Worm (Caenorhabditis elegans) whole organism, L4 larva: Measurements from ENCODE around the gene rpi-2.

Experiments
- Y105C5A.15 ChIP-seq: fragments of 200-800 bp; sonication (Bioruptor generic); IDR thresholded peaks from 2 replicates; pipeline ENCODE4 v1.3.6; 2022; ENCODE audit warnings: missing genetic modification characterization, missing compliant biosample characterization
- Y48G9A.11 ChIP-seq: fragments of 200-800 bp; sonication (Bioruptor generic); IDR thresholded peaks from 2 replicates; pipeline ENCODE4 v1.3.6; 2022; ENCODE audit warnings: missing genetic modification reagents, missing genetic modification characterization, missing compliant biosample characterization
- ZK546.5 ChIP-seq, 2 experiments: sonication (generic microtip); optimal IDR thresholded peaks; 2 replicates each; lab custom pipeline; 2017; ENCODE audit warnings: missing biosample characterization in 2 of 2, missing genetic modification characterization in 2 of 2
- aha-1 ChIP-seq: fragments of 150-350 bp; peaks from one replicate; lab custom pipeline; 2014; ENCODE audit warnings: missing biosample characterization, missing genetic modification characterization
- ceh-32 ChIP-seq: sonication (generic microtip); optimal IDR thresholded peaks from 2 replicates; lab custom pipeline; 2016; ENCODE audit warnings: mild to moderate bottlenecking, missing genetic modification characterization, missing compliant biosample characterization; ENCODE audit not compliant: poor library complexity
- ceh-44 ChIP-seq: fragments of 200-800 bp; sonication (Bioruptor generic); IDR thresholded peaks from 2 replicates; pipeline ENCODE4 v1.3.6; 2022; ENCODE audit warnings: missing genetic modification reagents, missing genetic modification characterization, missing compliant biosample characterization
- daf-16 ChIP-seq, 3 experiments: sonication (generic microtip); optimal IDR thresholded peaks; 2 replicates each; lab custom pipeline; 2016 to 2017; ENCODE audit warnings: missing genetic modification characterization in 3 of 3, missing genetic modification reagents in 3 of 3, mild to moderate bottlenecking in 2 of 3, missing compliant biosample characterization in 2 of 3, missing biosample characterization in 1 of 3, moderate library complexity in 1 of 3
- dmd-6 ChIP-seq: fragments of 200-800 bp; sonication (Bioruptor generic); IDR thresholded peaks from 2 replicates; pipeline ENCODE4 v1.3.6; 2022; ENCODE audit warnings: missing genetic modification reagents, missing genetic modification characterization, missing compliant biosample characterization
- egl-43 ChIP-seq: fragments of 200-800 bp; sonication (Bioruptor generic); IDR thresholded peaks from 2 replicates; pipeline ENCODE4 v1.3.6; 2022; ENCODE audit warnings: missing genetic modification reagents, missing genetic modification characterization, missing compliant biosample characterization
- fkh-10 ChIP-seq: fragments of 150-350 bp; optimal IDR thresholded peaks from 2 replicates; lab custom pipeline; 2014; ENCODE audit warnings: missing biosample characterization, missing genetic modification reagents, missing genetic modification characterization
- hif-1 ChIP-seq, 2 experiments: sonication (generic microtip); optimal IDR thresholded peaks; 2 replicates each; lab custom pipeline; 2016 to 2017; ENCODE audit warnings: missing compliant biosample characterization in 2 of 2, missing genetic modification characterization in 2 of 2, missing genetic modification reagents in 2 of 2, missing genotype in 2 of 2, mild to moderate bottlenecking in 1 of 2
- hlh-11 ChIP-seq: fragments of 200-800 bp; sonication (Bioruptor generic); optimal IDR thresholded peaks from 2 replicates; lab custom pipeline; 2018; ENCODE audit warnings: mild to moderate bottlenecking, missing genetic modification characterization, missing compliant biosample characterization
- hlh-30 ChIP-seq: sonication (generic microtip); optimal IDR thresholded peaks from 2 replicates; lab custom pipeline; 2017; ENCODE audit warnings: antibody characterized with exemption, mild to moderate bottlenecking, missing genetic modification characterization, missing compliant biosample characterization; ENCODE audit not compliant: insufficient read depth
- lin-13 ChIP-seq: fragments of 150-350 bp; optimal IDR thresholded peaks from 2 replicates; lab custom pipeline; 2014; ENCODE audit warnings: missing biosample characterization, missing genetic modification reagents, missing genetic modification characterization
- lsy-2 ChIP-seq, 2 experiments: fragments of 150-350 bp in 1 of 2; sonication (generic microtip) in 1 of 2; optimal IDR thresholded peaks; 2 replicates each; lab custom pipeline; 2014 to 2017; ENCODE audit warnings: missing biosample characterization in 2 of 2, missing genetic modification characterization in 2 of 2
- madf-5 ChIP-seq, 2 experiments: fragments of 200-800 bp; sonication (Bioruptor generic); IDR thresholded peaks; 2 replicates each; pipeline ENCODE4 v1.3.6; 2022; ENCODE audit warnings: missing compliant biosample characterization in 2 of 2, missing genetic modification characterization in 2 of 2
- mep-1 ChIP-seq: fragments of 150-350 bp; sonication (generic microtip); optimal IDR thresholded peaks from 3 replicates; lab custom pipeline; 2014; ENCODE audit warnings: missing biosample characterization, missing genetic modification characterization
- mes-2 ChIP-seq: sonication (generic microtip); optimal IDR thresholded peaks from 2 replicates; lab custom pipeline; 2016; ENCODE audit warnings: missing genotype, mild to moderate bottlenecking, missing genetic modification characterization, missing compliant biosample characterization; ENCODE audit not compliant: poor library complexity, severe bottlenecking
- mxl-3 ChIP-seq: fragments of 200-800 bp; sonication (Bioruptor generic); optimal IDR thresholded peaks from 2 replicates; lab custom pipeline; 2018; ENCODE audit warnings: mild to moderate bottlenecking, missing genetic modification characterization, missing compliant biosample characterization
- nhr-10 ChIP-seq: fragments of 150-350 bp; optimal IDR thresholded peaks from 2 replicates; lab custom pipeline; 2014; ENCODE audit warnings: missing biosample characterization, missing genetic modification characterization
- nhr-102 ChIP-seq: sonication (generic microtip); optimal IDR thresholded peaks from 2 replicates; lab custom pipeline; 2016; ENCODE audit warnings: mild to moderate bottlenecking, missing genetic modification characterization, moderate library complexity, missing compliant biosample characterization
- nhr-11 ChIP-seq: fragments of 150-350 bp; optimal IDR thresholded peaks from 2 replicates; lab custom pipeline; 2014; ENCODE audit warnings: missing biosample characterization, missing genetic modification characterization
- nhr-237 ChIP-seq: sonication (generic microtip); optimal IDR thresholded peaks from 2 replicates; lab custom pipeline; 2017; ENCODE audit warnings: missing biosample characterization, missing genetic modification characterization
- nhr-28 ChIP-seq: fragments of 150-350 bp; optimal IDR thresholded peaks from 2 replicates; lab custom pipeline; 2014; ENCODE audit warnings: missing biosample characterization, missing genetic modification characterization
- nhr-42 ChIP-seq: fragments of 200-800 bp; sonication (Bioruptor generic); IDR thresholded peaks from 2 replicates; pipeline ENCODE4 v1.3.6; 2022; ENCODE audit warnings: missing genetic modification characterization, missing compliant biosample characterization
- nhr-6 ChIP-seq: fragments of 150-350 bp; optimal IDR thresholded peaks from 2 replicates; lab custom pipeline; 2014; ENCODE audit warnings: missing biosample characterization, missing genetic modification characterization
- nhr-76 ChIP-seq: fragments of 150-350 bp; optimal IDR thresholded peaks from 2 replicates; lab custom pipeline; 2014; ENCODE audit warnings: missing biosample characterization, missing genetic modification characterization
- pqm-1 ChIP-seq: sonication (generic microtip); optimal IDR thresholded peaks from 2 replicates; lab custom pipeline; 2017; ENCODE audit warnings: missing biosample characterization, missing genetic modification characterization
- saeg-2 ChIP-seq: fragments of 200-800 bp; sonication (Bioruptor generic); IDR thresholded peaks from 2 replicates; pipeline ENCODE4 v1.3.6; 2022; ENCODE audit warnings: missing genetic modification reagents, missing genetic modification characterization, missing compliant biosample characterization
- set-16 ChIP-seq: fragments of 200-800 bp; sonication (Bioruptor generic); IDR thresholded peaks from 2 replicates; pipeline ENCODE4 v1.3.6; 2022; ENCODE audit warnings: missing genetic modification reagents, missing genetic modification characterization, missing compliant biosample characterization
- unc-39 ChIP-seq: sonication (generic microtip); optimal IDR thresholded peaks from 2 replicates; lab custom pipeline; 2017; ENCODE audit warnings: missing biosample characterization, missing genetic modification characterization
- unc-62 ChIP-seq, 3 experiments: fragments of 150-350 bp in 1 of 3; sonication (generic microtip); optimal IDR thresholded peaks in 2 of 3; peaks in 1 of 3; 1 replicate in 1 of 3; 2 replicates in 2 of 3; lab custom pipeline; 2014 to 2017; ENCODE audit warnings: missing biosample characterization in 3 of 3, missing genetic modification characterization in 3 of 3, missing genetic modification reagents in 3 of 3, missing genotype in 1 of 3
- zfp-2 ChIP-seq: sonication (generic microtip); optimal IDR thresholded peaks from 2 replicates; lab custom pipeline; 2016; ENCODE audit warnings: mild to moderate bottlenecking, missing genetic modification characterization, missing compliant biosample characterization

The rpi-2 gene

ce11 chrIV:1745453-1746051 is 34.5 kb downstream of the rpi-2 start, which contains the start of the genes Y41D4A.6 and Y41D4A.4 (continued):
- TF ChIP-seq unc-62 (GFP tag; optimal IDR thresholded peaks at IDR 0.05 in 1 of 2; lab: Kevin White, UChicago): peak in 1 of 2 experiments; percentile 80
- no peak for TF ChIP-seq unc-62 (tag; optimal IDR thresholded peaks at IDR 0.05; lab: Kevin White, UChicago)
- TF ChIP-seq nhr-42: peak; percentile 26; the same call in 1 of the 2 replicates
- peak; percentile 64; the same call in 1 of the 2 replicates for TF ChIP-seq egl-43 (GFP tag; lab: Robert Waterston, UW)
- no peak for TF ChIP-seq fkh-10 (GFP tag; lab: Kevin White, UChicago)
- TF ChIP-seq madf-5 (GFP tag; IDR thresholded peaks at IDR 0.05; lab: Robert Waterston, UW): 0 out of 4 replicates have a peak, but pooled peaks have one; percentile 8 to 47

ce11 chrIV:1751243-1751642 is 40.2 kb downstream of the rpi-2 start:
- TF ChIP-seq ceh-32 (tag; lab: Kevin White, UChicago) (no peak), nhr-102 (tag; lab: Kevin White, UChicago) (no peak), hlh-11 (tag; lab: Kevin White, UChicago) (peak; percentile 19), saeg-2 (GFP tag; lab: Robert Waterston, UW) (no peak), unc-39 (tag; lab: Kevin White, UChicago) (no peak), mxl-3 (GFP tag; lab: Kevin White, UChicago) (no peak), zfp-2 (tag; lab: Kevin White, UChicago) (no peak), nhr-76 (tag; lab: Kevin White, UChicago) (no peak), nhr-6 (tag; lab: Kevin White, UChicago) (no peak), daf-16 (GFP tag; optimal IDR thresholded peaks at IDR 0.05; lab: Kevin White, UChicago) (peak in 1 of 2 experiments; percentile 40), daf-16 (tag; optimal IDR thresholded peaks at IDR 0.05; lab: Kevin White, UChicago) (no peak), lin-13 (GFP tag; lab: Kevin White, UChicago) (no peak), ceh-44 (GFP tag; lab: Robert Waterston, UW) (no peak), nhr-237 (tag; lab: Kevin White, UChicago) (no peak), Y48G9A.11 (no peak), ZK546.5 (tag; optimal IDR thresholded peaks at IDR 0.05; lab: Kevin White, UChicago) (no peak), nhr-28 (no peak), dmd-6 (GFP tag; lab: Robert Waterston, UW) (0 out of 2 replicates have a peak, but pooled peaks have one; percentile 7)

ce11 chrIV:1752480-1752879 is 41.4 kb downstream of the rpi-2 start:
- TF ChIP-seq set-16 (GFP tag; lab: Robert Waterston, UW) (peak; percentile 66), lsy-2 (tag; optimal IDR thresholded peaks at IDR 0.05; lab: Kevin White, UChicago) (no peak), ZK546.5 (tag; optimal IDR thresholded peaks at IDR 0.05; lab: Kevin White, UChicago) (no peak)

ce11 chrIV:1753481-1753880 is 42.4 kb downstream of the rpi-2 start, which contains the start of gene Y41D4A.3:
Y41D4A.3 (plus strand) TSS chrIV:1753781.
- TF ChIP-seq hif-1 (tag; optimal IDR thresholded peaks at IDR 0.05; lab: Kevin White, UChicago) (no peak), pqm-1 (tag; lab: Kevin White, UChicago) (no peak), aha-1 (peak; percentile 11), nhr-10 (tag; lab: Kevin White, UChicago) (no peak), Y105C5A.15 (GFP tag; lab: Robert Waterston, UW) (no peak)
- TF ChIP-seq, all 104 proteins: peak for 1

ce11 chrIV:1758595-1758994 is 47.5 kb downstream of the rpi-2 start:
- no peak for TF ChIP-seq mep-1 (tag; lab: Kevin White, UChicago)
- peak in 1 of 2 experiments; percentile 97 for TF ChIP-seq unc-62 (GFP tag; optimal IDR thresholded peaks at IDR 0.05 in 1 of 2; lab: Kevin White, UChicago)
- TF ChIP-seq unc-62 (tag; optimal IDR thresholded peaks at IDR 0.05; lab: Kevin White, UChicago): no peak
- peak; percentile 59 for TF ChIP-seq nhr-11 (tag; lab: Kevin White, UChicago)
- peak; percentile 21 for TF ChIP-seq hlh-30 (tag; lab: Kevin White, UChicago)
- no peak for TF ChIP-seq mes-2 (tag; lab: Kevin White, UChicago)
